Worm (Caenorhabditis elegans): Measurements from ENCODE around the gene srh-134.

- TF ChIP-seq tab-1 (GFP tag; IDR thresholded peaks at IDR 0.05) = no peak
- TF ChIP-seq flt-1 (GFP tag; IDR thresholded peaks at IDR 0.05) = no peak
- TF ChIP-seq T22C8.4 (GFP tag; IDR thresholded peaks at IDR 0.05) = no peak
- TF ChIP-seq ztf-29 (GFP tag; IDR thresholded peaks at IDR 0.05) = no peak
- no peak for TF ChIP-seq cog-1 (tag; optimal IDR thresholded peaks at IDR 0.05)
- no peak for TF ChIP-seq klf-2 (GFP tag; conservative IDR thresholded peaks at IDR 0.05)
- TF ChIP-seq ref-1 (GFP tag; conservative IDR thresholded peaks at IDR 0.05) = no peak
Measured at ce11 chrV:17966747-17967146, 50.4 kb downstream of the srh-134 start, which contains the start of gene gck-3.
